Worm (Caenorhabditis elegans) whole organism, L1 larva: ENCODE measurements around the gene Y97E10AR.1.

Experiments used
- C04F5.9 ChIP-seq: sonication (generic microtip); optimal IDR thresholded peaks from 2 replicates; lab custom pipeline; 2016; ENCODE audit warnings: missing genetic modification characterization, missing compliant biosample characterization
- C16A3.4 ChIP-seq: fragments of 150-350 bp; optimal IDR thresholded peaks from 2 replicates; lab custom pipeline; 2014; ENCODE audit warnings: missing biosample characterization, missing genetic modification characterization
- F16B12.6 ChIP-seq: fragments of 150-350 bp; optimal IDR thresholded peaks from 2 replicates; lab custom pipeline; 2014; ENCODE audit warnings: missing biosample characterization, missing genetic modification characterization
- Y116A8C.19 ChIP-seq: sonication (generic microtip); optimal IDR thresholded peaks from 2 replicates; lab custom pipeline; 2016; ENCODE audit warnings: missing compliant biosample characterization, missing genetic modification characterization, borderline replicate concordance
- aha-1 ChIP-seq: fragments of 150-350 bp; optimal IDR thresholded peaks from 2 replicates; lab custom pipeline; 2014; ENCODE audit warnings: missing biosample characterization, missing genetic modification characterization
- aly-2 ChIP-seq: fragments of 150-350 bp; optimal IDR thresholded peaks from 2 replicates; lab custom pipeline; 2014; ENCODE audit warnings: missing biosample characterization, missing genetic modification characterization
- ceh-90 ChIP-seq: sonication (generic microtip); optimal IDR thresholded peaks from 2 replicates; lab custom pipeline; 2016; ENCODE audit warnings: missing genetic modification characterization, missing compliant biosample characterization
- dsc-1 ChIP-seq: sonication (generic microtip); optimal IDR thresholded peaks from 2 replicates; lab custom pipeline; 2016; ENCODE audit warnings: mild to moderate bottlenecking, missing genetic modification characterization, missing compliant biosample characterization
- efl-1 ChIP-seq, 4 experiments: fragments of 150-350 bp; optimal IDR thresholded peaks in 3 of 4; peaks in 1 of 4; 1 replicate in 1 of 4; 2 replicates in 3 of 4; lab custom pipeline; 2014; ENCODE audit warnings: missing biosample characterization in 2 of 4, missing genetic modification characterization in 2 of 4, missing genetic modification reagents in 2 of 4
- efl-3 ChIP-seq: fragments of 200-800 bp; sonication (Bioruptor generic); optimal IDR thresholded peaks from 2 replicates; lab custom pipeline; 2018; ENCODE audit warnings: mild to moderate bottlenecking, missing genetic modification characterization, missing compliant biosample characterization
- egl-13 ChIP-seq: sonication (generic microtip); optimal IDR thresholded peaks from 2 replicates; lab custom pipeline; 2016; ENCODE audit warnings: missing genotype, missing genetic modification reagents, missing genetic modification characterization, missing compliant biosample characterization
- egl-27 ChIP-seq, 2 experiments: fragments of 150-350 bp in 1 of 2; sonication (generic microtip); optimal IDR thresholded peaks; 3 replicates each; lab custom pipeline; 2017 to 2018; ENCODE audit warnings: missing biosample characterization in 2 of 2, missing genetic modification characterization in 2 of 2, missing genetic modification reagents in 2 of 2
- elt-2 ChIP-seq: sonication (generic microtip); optimal IDR thresholded peaks from 2 replicates; lab custom pipeline; 2016; ENCODE audit warnings: missing genetic modification characterization, mild to moderate bottlenecking, inconsistent platforms, missing compliant biosample characterization, missing genetic modification reagents
- elt-3 ChIP-seq, 6 experiments: fragments of 150-350 bp in 1 of 6; sonication (generic microtip); optimal IDR thresholded peaks; 2 replicates each; lab custom pipeline; 2017 to 2018; ENCODE audit warnings: missing biosample characterization in 6 of 6, missing genetic modification characterization in 6 of 6, inconsistent platforms in 1 of 6
- fkh-4 ChIP-seq: sonication (generic microtip); optimal IDR thresholded peaks from 2 replicates; lab custom pipeline; 2016; ENCODE audit warnings: missing compliant biosample characterization, missing genetic modification characterization, borderline replicate concordance
- fkh-8 ChIP-seq: sonication (generic microtip); optimal IDR thresholded peaks from 2 replicates; lab custom pipeline; 2016; ENCODE audit warnings: mild to moderate bottlenecking, missing genetic modification characterization, missing compliant biosample characterization
- fos-1 ChIP-seq: fragments of 150-350 bp; optimal IDR thresholded peaks from 2 replicates; lab custom pipeline; 2014; ENCODE audit warnings: missing biosample characterization, missing genetic modification characterization
- grh-1 ChIP-seq: fragments of 200-800 bp; sonication (Bioruptor generic); IDR thresholded peaks from 2 replicates; pipeline ENCODE4 v1.3.6; 2022; ENCODE audit warnings: missing genetic modification reagents, missing genetic modification characterization, missing compliant biosample characterization
- hlh-17 ChIP-seq: fragments of 200-800 bp; sonication (Bioruptor generic); optimal IDR thresholded peaks from 2 replicates; lab custom pipeline; 2018; ENCODE audit warnings: missing genetic modification characterization, mild to moderate bottlenecking, missing compliant biosample characterization, moderate library complexity, borderline replicate concordance
- hpl-2 ChIP-seq: fragments of 150-350 bp; optimal IDR thresholded peaks from 2 replicates; lab custom pipeline; 2014; ENCODE audit warnings: missing biosample characterization, missing genetic modification reagents, missing genetic modification characterization
- isw-1 ChIP-seq: fragments of 200-800 bp; sonication (Bioruptor generic); IDR thresholded peaks from 2 replicates; pipeline ENCODE4 v1.3.6; 2022; ENCODE audit warnings: missing genetic modification characterization, missing compliant biosample characterization
- jun-1 ChIP-seq: fragments of 150-350 bp; optimal IDR thresholded peaks from 2 replicates; lab custom pipeline; 2014; ENCODE audit warnings: missing biosample characterization, missing genetic modification reagents, missing genetic modification characterization
- lin-13 ChIP-seq: fragments of 150-350 bp; optimal IDR thresholded peaks from 2 replicates; lab custom pipeline; 2014; ENCODE audit warnings: missing biosample characterization, missing genetic modification reagents, missing genetic modification characterization
- lin-15B ChIP-seq: fragments of 150-350 bp; sonication (generic microtip); optimal IDR thresholded peaks from 3 replicates; lab custom pipeline; 2014; ENCODE audit warnings: missing biosample characterization, missing genetic modification characterization
- lin-35 ChIP-seq, 2 experiments: fragments of 150-350 bp; optimal IDR thresholded peaks; 2 replicates each; lab custom pipeline; 2014; ENCODE audit warnings: missing biosample characterization in 2 of 2, missing genetic modification characterization in 2 of 2, missing genetic modification reagents in 2 of 2
- lin-39 ChIP-seq: fragments of 150-350 bp; optimal IDR thresholded peaks from 2 replicates; lab custom pipeline; 2014; ENCODE audit warnings: missing biosample characterization, missing genetic modification reagents, missing genetic modification characterization
- lsy-2 ChIP-seq, 2 experiments: fragments of 150-350 bp; optimal IDR thresholded peaks; 2 replicates each; lab custom pipeline; 2014; ENCODE audit warnings: missing biosample characterization in 2 of 2, missing genetic modification characterization in 2 of 2
- mab-9 ChIP-seq: fragments of 200-800 bp; sonication (Bioruptor generic); IDR thresholded peaks from 2 replicates; pipeline ENCODE4 v1.3.6; 2022; ENCODE audit warnings: missing genetic modification reagents, missing genetic modification characterization, missing compliant biosample characterization
- mep-1 ChIP-seq: fragments of 150-350 bp; optimal IDR thresholded peaks from 2 replicates; lab custom pipeline; 2014; ENCODE audit warnings: missing biosample characterization, missing genetic modification characterization
- nhr-11 ChIP-seq: fragments of 150-350 bp; optimal IDR thresholded peaks from 2 replicates; lab custom pipeline; 2014; ENCODE audit warnings: missing biosample characterization, missing genetic modification characterization
- nhr-19 ChIP-seq: fragments of 200-800 bp; sonication (Bioruptor generic); conservative IDR thresholded peaks from 2 replicates; pipeline ENCODE4 v1.3.6; 2022; ENCODE audit warnings: missing genetic modification characterization, missing compliant biosample characterization
- nhr-237 ChIP-seq: fragments of 150-350 bp; optimal IDR thresholded peaks from 2 replicates; lab custom pipeline; 2014; ENCODE audit warnings: missing biosample characterization, missing genetic modification characterization
- nhr-28 ChIP-seq: fragments of 150-350 bp; optimal IDR thresholded peaks from 2 replicates; lab custom pipeline; 2014; ENCODE audit warnings: missing biosample characterization, missing genetic modification characterization
- nhr-47 ChIP-seq: sonication (generic microtip); optimal IDR thresholded peaks from 2 replicates; lab custom pipeline; 2016; ENCODE audit warnings: mild to moderate bottlenecking, missing genetic modification characterization, moderate library complexity, missing compliant biosample characterization
- nhr-76 ChIP-seq: sonication (generic microtip); optimal IDR thresholded peaks from 2 replicates; lab custom pipeline; 2017; ENCODE audit warnings: missing biosample characterization, missing genetic modification characterization
- nhr-85 ChIP-seq: sonication (generic microtip); peaks from one replicate; lab custom pipeline; 2016; ENCODE audit warnings: missing genetic modification characterization, inconsistent platforms, missing compliant biosample characterization
- nhr-90 ChIP-seq: sonication (generic microtip); optimal IDR thresholded peaks from 2 replicates; lab custom pipeline; 2016; ENCODE audit warnings: mild to moderate bottlenecking, missing genetic modification characterization, missing compliant biosample characterization; ENCODE audit not compliant: poor library complexity
- pag-3 ChIP-seq: sonication (generic microtip); optimal IDR thresholded peaks from 2 replicates; lab custom pipeline; 2017; ENCODE audit warnings: missing genetic modification characterization, mild to moderate bottlenecking, missing compliant biosample characterization, antibody characterized with exemption, borderline replicate concordance; ENCODE audit not compliant: insufficient read depth
- rnt-1 ChIP-seq: sonication (generic microtip); optimal IDR thresholded peaks from 2 replicates; lab custom pipeline; 2016; ENCODE audit warnings: mild to moderate bottlenecking, missing genetic modification characterization, moderate library complexity, missing compliant biosample characterization
- snpc-4 ChIP-seq: fragments of 150-350 bp; optimal IDR thresholded peaks from 2 replicates; lab custom pipeline; 2014; ENCODE audit warnings: missing biosample characterization, missing genetic modification characterization
- sptf-1 ChIP-seq: fragments of 150-350 bp; optimal IDR thresholded peaks from 2 replicates; lab custom pipeline; 2014; ENCODE audit warnings: missing biosample characterization, missing genetic modification characterization
- swsn-7 ChIP-seq: sonication (generic microtip); optimal IDR thresholded peaks from 2 replicates; lab custom pipeline; 2016; ENCODE audit warnings: missing genetic modification characterization, missing compliant biosample characterization
- tbx-2 ChIP-seq: sonication (generic microtip); optimal IDR thresholded peaks from 2 replicates; lab custom pipeline; 2016; ENCODE audit warnings: missing genetic modification characterization, missing compliant biosample characterization
- unc-130 ChIP-seq: fragments of 150-350 bp; optimal IDR thresholded peaks from 2 replicates; lab custom pipeline; 2017; ENCODE audit warnings: missing biosample characterization, missing genetic modification characterization, inconsistent platforms
- unc-30 ChIP-seq: sonication (generic microtip); optimal IDR thresholded peaks from 2 replicates; lab custom pipeline; 2017; ENCODE audit warnings: missing biosample characterization, missing genetic modification characterization
- unc-62 ChIP-seq: fragments of 150-350 bp; optimal IDR thresholded peaks from 2 replicates; lab custom pipeline; 2014; ENCODE audit warnings: missing biosample characterization, missing genetic modification reagents, missing genetic modification characterization
- unc-86 ChIP-seq: sonication (generic microtip); optimal IDR thresholded peaks from 2 replicates; lab custom pipeline; 2016; ENCODE audit warnings: missing genetic modification characterization, missing compliant biosample characterization
- unc-98 ChIP-seq: fragments of 200-800 bp; sonication (Bioruptor generic); IDR thresholded peaks from 2 replicates; pipeline ENCODE4 v1.3.6; 2022; ENCODE audit warnings: missing genetic modification characterization, missing compliant biosample characterization
- xbp-1 ChIP-seq: sonication (generic microtip); optimal IDR thresholded peaks from 2 replicates; lab custom pipeline; 2016; ENCODE audit warnings: missing genetic modification characterization, missing compliant biosample characterization
- zip-4 ChIP-seq: fragments of 200-800 bp; sonication (Bioruptor generic); optimal IDR thresholded peaks from 2 replicates; lab custom pipeline; 2018; ENCODE audit warnings: mild to moderate bottlenecking, missing genetic modification characterization, moderate library complexity, missing compliant biosample characterization
- ztf-11 ChIP-seq, 2 experiments: sonication (generic microtip); optimal IDR thresholded peaks; 2 replicates each; lab custom pipeline; 2016 to 2017; ENCODE audit warnings: missing genetic modification characterization in 2 of 2, missing biosample characterization in 1 of 2, missing compliant biosample characterization in 1 of 2
- ztf-4 ChIP-seq: fragments of 150-350 bp; optimal IDR thresholded peaks from 2 replicates; lab custom pipeline; 2014; ENCODE audit warnings: missing biosample characterization, missing genetic modification characterization

The Y97E10AR.1 gene

DNA sequence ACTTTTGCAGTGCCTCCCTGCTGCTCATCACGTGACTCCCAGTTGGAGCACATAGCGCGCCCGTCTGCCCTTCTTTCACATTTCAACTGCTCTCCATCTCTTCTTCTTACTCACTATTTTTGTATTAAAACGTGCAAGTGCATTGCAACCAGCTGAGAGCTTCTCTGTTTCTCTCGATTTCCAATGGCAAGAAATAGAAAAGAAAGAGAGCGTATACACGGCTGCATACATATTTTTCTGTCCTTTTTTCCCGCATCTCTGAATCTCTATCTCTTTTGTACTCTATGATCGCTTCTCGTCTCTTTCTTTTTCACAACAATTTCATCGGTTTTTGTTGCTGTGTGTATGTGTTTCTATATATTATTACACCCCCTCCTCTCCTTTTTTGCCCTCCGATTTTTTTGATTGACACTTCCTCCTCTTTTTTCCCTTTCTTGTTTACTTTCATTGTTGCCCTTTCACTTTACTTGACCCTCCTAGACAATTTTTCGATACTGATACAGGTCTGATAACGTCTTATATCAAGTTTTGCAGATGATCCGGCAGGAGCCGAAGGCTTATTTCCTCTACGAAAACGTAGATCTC is at the start of gene Y97E10AR.1:
Gene Y97E10AR.1 (plus strand): TSS at position 535 of the 585 bp plus-strand sequence.
- no peak for TF ChIP-seq grh-1 (GFP tag; lab: Robert Waterston, UW)
- peak; percentile 74 for TF ChIP-seq nhr-19
- no peak for TF ChIP-seq fos-1 (tag; lab: Kevin White, UChicago)
- TF ChIP-seq unc-98 (GFP tag; lab: Robert Waterston, UW): no peak
- TF ChIP-seq unc-62 (GFP tag; lab: Kevin White, UChicago): no peak
- TF ChIP-seq elt-2 (tag; lab: Kevin White, UChicago): peak; percentile 81
- TF ChIP-seq snpc-4 (tag; lab: Kevin White, UChicago): peak; percentile 3
- no peak for TF ChIP-seq C04F5.9 (tag; lab: Kevin White, UChicago)
- peak; percentile 73 for TF ChIP-seq C16A3.4 (tag; lab: Kevin White, UChicago)
- peak; percentile 67 for TF ChIP-seq xbp-1 (tag; lab: Kevin White, UChicago)
- TF ChIP-seq fkh-4: peak; percentile 45
- TF ChIP-seq mep-1: peak; percentile 76
- no peak for TF ChIP-seq hlh-17 (GFP tag; lab: Kevin White, UChicago)
- peak; percentile 49 for TF ChIP-seq nhr-11 (tag; lab: Kevin White, UChicago)
- TF ChIP-seq Y116A8C.19: no peak
- no peak for TF ChIP-seq aly-2 (tag; lab: Kevin White, UChicago)
- no peak for TF ChIP-seq unc-130 (tag; lab: Kevin White, UChicago)
- peak; percentile 48 for TF ChIP-seq jun-1
- peak; percentile 75 for TF ChIP-seq pag-3 (tag; lab: Kevin White, UChicago)
- peak; percentile 68 to 89 for TF ChIP-seq lsy-2 (tag; optimal IDR thresholded peaks at IDR 0.05; lab: Kevin White, UChicago)
- peak; percentile 51 for TF ChIP-seq lin-39
- TF ChIP-seq aha-1 (tag; lab: Kevin White, UChicago): no peak
- peak in 1 of 2 experiments; percentile 50 for TF ChIP-seq egl-27 (tag; optimal IDR thresholded peaks at IDR 0.05; lab: Kevin White, UChicago)
- 0 out of 2 replicates have a peak, but pooled peaks have one; percentile 17 for TF ChIP-seq mab-9 (GFP tag; lab: Robert Waterston, UW)
- no peak for TF ChIP-seq sptf-1 (tag; lab: Kevin White, UChicago)
- TF ChIP-seq nhr-76: no peak
- peak; percentile 90 for TF ChIP-seq unc-86 (tag; lab: Kevin White, UChicago)
- peak; percentile 73 for TF ChIP-seq egl-13 (tag; lab: Kevin White, UChicago)
- TF ChIP-seq nhr-28 (tag; lab: Kevin White, UChicago): no peak
- peak; percentile 40 to 64 for TF ChIP-seq lin-35 (GFP tag; optimal IDR thresholded peaks at IDR 0.05; lab: Kevin White, UChicago)
- peak; percentile 80 for TF ChIP-seq tbx-2 (tag; lab: Kevin White, UChicago)
- TF ChIP-seq dsc-1 (tag; lab: Kevin White, UChicago): peak; percentile 69
- TF ChIP-seq elt-3 (tag; optimal IDR thresholded peaks at IDR 0.05; lab: Kevin White, UChicago): peak in 1 of 6 experiments; percentile 7
- TF ChIP-seq unc-30: no peak
- no peak for TF ChIP-seq ceh-90
- TF ChIP-seq nhr-237 (tag; lab: Kevin White, UChicago): no peak
- peak; percentile 66 to 68 for TF ChIP-seq efl-1 (optimal IDR thresholded peaks at IDR 0.05; lab: Kevin White, UChicago)
- peak; percentile 50 to 96 for TF ChIP-seq efl-1 (GFP tag; optimal IDR thresholded peaks at IDR 0.05 in 1 of 2; lab: Kevin White, UChicago)
- TF ChIP-seq F16B12.6 (tag; lab: Kevin White, UChicago): peak; percentile 25
- peak; percentile 13 for TF ChIP-seq lin-15B
- peak in 1 of 2 experiments; percentile 41 for TF ChIP-seq ztf-11 (tag; optimal IDR thresholded peaks at IDR 0.05; lab: Kevin White, UChicago)
- TF ChIP-seq swsn-7 (tag; lab: Kevin White, UChicago): peak; percentile 83
- peak; percentile 50 for TF ChIP-seq lin-13 (GFP tag; lab: Kevin White, UChicago)
- peak; percentile 48 for TF ChIP-seq ztf-4 (tag; lab: Kevin White, UChicago)
- peak; percentile 70 for TF ChIP-seq rnt-1 (tag; lab: Kevin White, UChicago)
- no peak for TF ChIP-seq nhr-90 (tag; lab: Kevin White, UChicago)
- TF ChIP-seq hpl-2: no peak
- TF ChIP-seq nhr-47 (tag; lab: Kevin White, UChicago): peak; percentile 86
- TF ChIP-seq nhr-85 (tag; lab: Kevin White, UChicago): peak; percentile 57
- TF ChIP-seq fkh-8 (tag; lab: Kevin White, UChicago): peak; percentile 93
- TF ChIP-seq isw-1 (GFP tag; lab: Robert Waterston, UW): peak; percentile 69
- TF ChIP-seq zip-4 (GFP tag; lab: Kevin White, UChicago): peak; percentile 22
- no peak for TF ChIP-seq efl-3 (GFP tag; lab: Kevin White, UChicago)
